Worm (Caenorhabditis elegans): ENCODE results near the gene lido-15.

- no peak for TF ChIP-seq nfya-1 (tag; optimal IDR thresholded peaks at IDR 0.05)
- TF ChIP-seq rnt-1 (tag; optimal IDR thresholded peaks at IDR 0.05): no peak
- TF ChIP-seq fax-1 (tag; optimal IDR thresholded peaks at IDR 0.05): no peak
- no peak for TF ChIP-seq pha-4 (tag; optimal IDR thresholded peaks at IDR 0.05)
- TF ChIP-seq tbx-2 (tag; optimal IDR thresholded peaks at IDR 0.05): no peak
- TF ChIP-seq nhr-11 (tag; optimal IDR thresholded peaks at IDR 0.05): no peak
- TF ChIP-seq ceh-24 (tag; optimal IDR thresholded peaks at IDR 0.05): no peak
- TF ChIP-seq pag-3 (tag; optimal IDR thresholded peaks at IDR 0.05; ENCODE audit: borderline replicate concordance): no peak
- TF ChIP-seq odd-2 (tag; optimal IDR thresholded peaks at IDR 0.05): no peak
- TF ChIP-seq pqm-1 (tag; optimal IDR thresholded peaks at IDR 0.05): no peak
- TF ChIP-seq ama-1 (optimal IDR thresholded peaks at IDR 0.05): no peak
These were observed 5.1 kb upstream of the lido-15 start, which contains the start of gene F54D10.4 for ce11 chrII:3806964-3807363.
